Fruit fly (Drosophila melanogaster) whole organism, wandering third instar larva: ENCODE data around the gene Appl.
A peak's percentile ranks its signal among the peaks of the same experiment; 100 is the strongest.

ENCODE experiments used
- Abd-B ChIP-seq: fragments of >200 bp; optimal IDR thresholded peaks from 2 replicates; lab custom pipeline; 2017; ENCODE audit warnings: missing biosample characterization, missing genetic modification characterization
- CG32264 ChIP-seq: fragments of 200-800 bp; sonication (Bioruptor generic); optimal IDR thresholded peaks from 2 replicates; lab custom pipeline; 2016; ENCODE audit warnings: missing biosample characterization, missing genetic modification characterization
- CG9705 ChIP-seq: fragments of 200-800 bp; sonication (Bioruptor generic); optimal IDR thresholded peaks from 2 replicates; lab custom pipeline; 2018; ENCODE audit warnings: missing biosample characterization, mild to moderate bottlenecking, missing genetic modification characterization
- CrebA ChIP-seq: fragments of 200-800 bp; sonication (Bioruptor generic); optimal IDR thresholded peaks from 2 replicates; lab custom pipeline; 2016; ENCODE audit warnings: missing biosample characterization, mild to moderate bottlenecking, missing genetic modification characterization, borderline replicate concordance
- Dfd ChIP-seq: fragments of >200 bp; optimal IDR thresholded peaks from 2 replicates; lab custom pipeline; 2017; ENCODE audit warnings: missing biosample characterization, missing genetic modification characterization
- Dif ChIP-seq: fragments of 200-275, 200-300 bp; sonication (Bioruptor generic); optimal IDR thresholded peaks from 2 replicates; lab custom pipeline; 2018; ENCODE audit warnings: missing biosample characterization, missing genetic modification characterization; ENCODE audit not compliant: partially characterized antibody
- GATAd ChIP-seq: sonication (Bioruptor generic); optimal IDR thresholded peaks from 2 replicates; lab custom pipeline; 2016; ENCODE audit warnings: missing biosample characterization, missing genetic modification characterization
- HLH106 ChIP-seq: fragments of 200-800 bp; optimal IDR thresholded peaks from 3 replicates; lab custom pipeline; 2019; ENCODE audit warnings: missing biosample characterization, mild to moderate bottlenecking, missing genetic modification characterization, moderate library complexity
- Hnf4 ChIP-seq: fragments of 200-800 bp; sonication (Bioruptor generic); optimal IDR thresholded peaks from 2 replicates; lab custom pipeline; 2016; ENCODE audit warnings: missing biosample characterization, mild to moderate bottlenecking, missing genetic modification characterization
- Hr78 ChIP-seq: fragments of >200 bp; optimal IDR thresholded peaks from 2 replicates; lab custom pipeline; 2017; ENCODE audit warnings: missing biosample characterization, missing genetic modification characterization
- Hr83 ChIP-seq: fragments of 200-300 bp; sonication (Bioruptor generic); optimal IDR thresholded peaks from 2 replicates; lab custom pipeline; 2016; ENCODE audit warnings: missing biosample characterization, mild to moderate bottlenecking, missing genetic modification characterization, moderate library complexity; ENCODE audit not compliant: poor library complexity, severe bottlenecking
- Jra ChIP-seq: sonication (Bioruptor generic); optimal IDR thresholded peaks from 2 replicates; lab custom pipeline; 2016; ENCODE audit warnings: missing biosample characterization, missing genetic modification characterization
- Mio ChIP-seq: sonication (Bioruptor generic); optimal IDR thresholded peaks from 2 replicates; lab custom pipeline; 2016; ENCODE audit warnings: missing biosample characterization, missing genetic modification characterization
- Myc ChIP-seq: fragments of >200 bp; optimal IDR thresholded peaks from 2 replicates; lab custom pipeline; 2017
- N ChIP-seq: fragments of >200 bp; optimal IDR thresholded peaks from 2 replicates; lab custom pipeline; 2018; ENCODE audit warnings: missing biosample characterization, missing external identifiers, missing genetic modification characterization
- OdsH ChIP-seq: fragments of 200-800 bp; sonication (Bioruptor generic); optimal IDR thresholded peaks from 2 replicates; lab custom pipeline; 2016; ENCODE audit warnings: missing biosample characterization, mild to moderate bottlenecking, missing genetic modification characterization
- Rel ChIP-seq, 2 experiments: fragments of 200-800 bp; sonication (Bioruptor generic) in 1 of 2; optimal IDR thresholded peaks; 2 replicates in 1 of 2; 3 replicates in 1 of 2; lab custom pipeline; 2016 to 2019; ENCODE audit warnings: mild to moderate bottlenecking in 2 of 2, missing biosample characterization in 2 of 2, missing genetic modification characterization in 2 of 2, moderate library complexity in 1 of 2
- Sp1 ChIP-seq: fragments of 200-800 bp; sonication (Bioruptor generic); optimal IDR thresholded peaks from 3 replicates; lab custom pipeline; 2019; ENCODE audit warnings: missing biosample characterization, mild to moderate bottlenecking, missing genetic modification characterization, moderate library complexity
- Vsx2 ChIP-seq: fragments of 200-300, 225-300 bp; sonication (Bioruptor generic); optimal IDR thresholded peaks from 2 replicates; lab custom pipeline; 2018; ENCODE audit warnings: missing biosample characterization, missing genetic modification characterization; ENCODE audit not compliant: partially characterized antibody
- br ChIP-seq: fragments of 200-800 bp; sonication (Bioruptor generic); optimal IDR thresholded peaks from 2 replicates; lab custom pipeline; 2016; ENCODE audit warnings: missing biosample characterization, missing genetic modification characterization
- brk ChIP-seq: fragments of 200-800 bp; sonication (Bioruptor generic); optimal IDR thresholded peaks from 2 replicates; lab custom pipeline; 2016; ENCODE audit warnings: missing biosample characterization, mild to moderate bottlenecking, missing genetic modification characterization
- dl ChIP-seq, 2 experiments: fragments of 175-275, 200-275 bp in 1 of 2; fragments of 200-275 bp in 1 of 2; sonication (Bioruptor generic); optimal IDR thresholded peaks; lab custom pipeline; 2018; ENCODE audit warnings: mild to moderate bottlenecking in 2 of 2, missing biosample characterization in 2 of 2, missing genetic modification characterization in 2 of 2, moderate library complexity in 2 of 2; ENCODE audit not compliant: partially characterized antibody in 2 of 2, insufficient read depth in 1 of 2
- dmrt93B ChIP-seq: fragments of 200-800 bp; sonication (Bioruptor generic); optimal IDR thresholded peaks from 2 replicates; lab custom pipeline; 2018; ENCODE audit warnings: missing biosample characterization, mild to moderate bottlenecking, missing genetic modification characterization
- dsf ChIP-seq: sonication (Bioruptor generic); optimal IDR thresholded peaks from 2 replicates; lab custom pipeline; 2016; ENCODE audit warnings: missing biosample characterization, missing genetic modification characterization, borderline replicate concordance
- ey ChIP-seq: fragments of 200-800 bp; sonication (Bioruptor generic); optimal IDR thresholded peaks from 2 replicates; lab custom pipeline; 2016; ENCODE audit warnings: missing biosample characterization, missing genetic modification characterization
- foxo ChIP-seq, 2 experiments: fragments of 200-800 bp; sonication (Bioruptor generic); optimal IDR thresholded peaks; 2 replicates in 1 of 2; 3 replicates in 1 of 2; lab custom pipeline; 2016 to 2017; ENCODE audit warnings: missing biosample characterization in 2 of 2, missing genetic modification characterization in 2 of 2
- fru ChIP-seq: fragments of 200-800 bp; sonication (Bioruptor generic); optimal IDR thresholded peaks from 3 replicates; lab custom pipeline; 2016; ENCODE audit warnings: missing biosample characterization, mild to moderate bottlenecking, missing genetic modification characterization
- h ChIP-seq: fragments of 200-800 bp; sonication (Bioruptor generic); optimal IDR thresholded peaks from 3 replicates; lab custom pipeline; 2016; ENCODE audit warnings: missing biosample characterization, mild to moderate bottlenecking, missing genetic modification characterization
- jim ChIP-seq: fragments of 175-275, 200-325 bp; sonication (Bioruptor generic); optimal IDR thresholded peaks from 2 replicates; lab custom pipeline; 2016; ENCODE audit warnings: missing biosample characterization, mild to moderate bottlenecking, missing genetic modification characterization
- lola ChIP-seq: fragments of >200 bp; optimal IDR thresholded peaks from 2 replicates; lab custom pipeline; 2017; ENCODE audit warnings: missing biosample characterization, missing genetic modification characterization
- pan ChIP-seq: fragments of >200 bp; optimal IDR thresholded peaks from 2 replicates; lab custom pipeline; 2017
- psq ChIP-seq: fragments of 200-800 bp; sonication (Bioruptor generic); optimal IDR thresholded peaks from 3 replicates; lab custom pipeline; 2017; ENCODE audit warnings: missing biosample characterization, mild to moderate bottlenecking, missing genetic modification characterization, moderate library complexity
- rgr ChIP-seq: fragments of 200-800 bp; sonication (Bioruptor generic); optimal IDR thresholded peaks from 3 replicates; lab custom pipeline; 2016; ENCODE audit warnings: missing biosample characterization, mild to moderate bottlenecking, missing genetic modification characterization
- sage ChIP-seq: fragments of 200-800 bp; sonication (Bioruptor generic); optimal IDR thresholded peaks from 2 replicates; lab custom pipeline; 2016; ENCODE audit warnings: missing biosample characterization, mild to moderate bottlenecking, missing genetic modification characterization
- sv ChIP-seq: fragments of 200-800 bp; sonication (Bioruptor generic); optimal IDR thresholded peaks from 3 replicates; lab custom pipeline; 2016; ENCODE audit warnings: missing biosample characterization, missing genetic modification characterization
- tai ChIP-seq: sonication (Bioruptor generic); optimal IDR thresholded peaks from 2 replicates; lab custom pipeline; 2016; ENCODE audit warnings: missing biosample characterization, missing genetic modification characterization
- usp ChIP-seq: fragments of >200 bp; optimal IDR thresholded peaks from 2 replicates; lab custom pipeline; 2017; ENCODE audit warnings: missing biosample characterization, missing genetic modification characterization
- woc ChIP-seq: sonication (Bioruptor generic); optimal IDR thresholded peaks from 2 replicates; lab custom pipeline; 2016; ENCODE audit warnings: missing biosample characterization, mild to moderate bottlenecking, missing genetic modification characterization

Appl gene

DNA sequence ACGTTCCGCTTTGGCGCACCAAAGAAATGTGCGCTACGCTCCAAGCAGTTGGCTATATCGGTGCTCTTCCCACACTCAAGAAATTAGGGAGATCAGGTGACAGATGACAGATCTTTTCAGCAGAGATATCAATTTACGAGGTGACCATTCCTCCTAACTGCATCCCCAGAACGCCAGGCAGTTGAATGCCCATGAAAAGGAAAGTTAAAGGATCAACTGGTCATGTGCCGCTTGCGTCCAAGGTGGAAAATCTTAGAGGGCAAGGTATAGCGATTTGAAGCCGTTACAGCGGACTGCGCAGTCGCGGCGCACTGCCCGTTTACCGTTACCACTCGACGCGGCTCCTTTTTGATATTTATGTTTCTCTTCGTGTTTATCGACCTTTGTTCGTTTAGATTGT is 88.3 kb downstream of the Appl start:
- no peak for TF ChIP-seq Dfd (GFP tag; lab: Kevin White, UChicago)
- TF ChIP-seq foxo (GFP tag; optimal IDR thresholded peaks at IDR 0.05; lab: Kevin White, UChicago): peak in 1 of 2 experiments; percentile 1
- peak; percentile 38 for TF ChIP-seq sv (GFP tag; lab: Kevin White, UChicago)

DNA sequence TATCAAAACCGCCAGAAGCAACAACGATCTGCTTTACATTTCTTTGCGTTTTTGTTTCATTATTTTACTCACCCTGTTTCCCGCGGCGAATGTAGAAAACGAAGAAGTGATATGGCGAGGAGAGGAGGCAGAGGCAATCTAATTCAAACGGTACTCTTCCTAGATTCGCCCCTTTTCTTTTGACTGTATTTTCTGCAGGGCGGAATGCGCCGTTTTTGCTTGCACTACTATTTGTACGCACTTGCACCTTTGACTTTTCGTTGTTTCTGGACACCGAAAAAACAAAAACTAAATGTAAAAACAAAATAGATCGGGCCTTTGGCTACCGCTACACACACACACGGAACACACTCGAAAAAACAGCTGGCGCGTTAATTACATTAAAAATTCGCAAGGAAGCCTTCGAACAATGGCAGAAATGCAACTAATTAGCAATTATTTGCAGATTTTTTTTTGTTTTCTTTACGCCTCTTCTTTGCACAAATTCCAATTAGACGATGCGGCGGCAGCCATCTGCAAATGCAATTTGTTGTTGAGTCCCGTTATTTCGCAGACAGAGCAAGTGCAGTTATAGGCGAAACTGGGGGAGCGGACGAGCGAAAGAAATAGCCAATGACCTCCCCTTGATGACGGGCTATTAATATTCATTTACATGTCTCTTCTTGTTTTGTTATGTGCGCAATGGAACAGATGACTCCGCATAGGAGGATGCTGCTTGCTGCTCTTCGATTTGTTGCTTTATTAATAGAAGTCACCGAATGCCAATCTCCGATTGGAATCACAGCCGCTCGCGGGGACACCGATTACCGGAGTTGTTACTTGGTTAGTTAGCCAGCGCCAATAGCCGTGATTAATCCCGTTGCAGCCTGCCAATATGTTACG is 89.2 kb downstream of the Appl start:
- TF ChIP-seq N (GFP tag; lab: Kevin White, UChicago): peak; percentile 11
- TF ChIP-seq tai (GFP tag; lab: Kevin White, UChicago): no peak

DNA sequence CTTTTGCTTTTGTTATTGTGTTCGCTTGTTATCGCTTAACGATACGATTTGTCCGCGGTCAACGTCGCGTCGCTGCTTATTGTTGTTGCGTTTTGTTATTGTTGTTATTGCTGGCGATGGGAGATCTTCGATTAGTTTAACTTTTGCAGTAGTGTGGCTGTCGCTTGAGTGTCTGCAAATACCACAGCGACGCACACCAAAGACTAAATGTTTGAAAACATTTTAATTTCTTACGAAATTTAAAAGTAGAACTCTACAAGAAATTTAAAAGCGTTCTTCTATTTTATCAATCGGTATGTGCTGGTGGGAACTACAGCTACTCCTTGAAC is 89.8 kb downstream of the Appl start, which contains the start of gene spdi:
Gene spdi, minus strand, starts transcription at position 94 of the 329 bp plus-strand sequence.
- TF ChIP-seq Rel (GFP tag; optimal IDR thresholded peaks at IDR 0.05; lab: Kevin White, UChicago): no peak
- TF ChIP-seq Rel (tag; optimal IDR thresholded peaks at IDR 0.05; lab: Kevin White, UChicago): peak; percentile 23
- no peak for TF ChIP-seq usp (GFP tag; lab: Kevin White, UChicago)
- TF ChIP-seq Hnf4: no peak
- TF ChIP-seq Abd-B (GFP tag; lab: Kevin White, UChicago): no peak
- no peak for TF ChIP-seq N (GFP tag; lab: Kevin White, UChicago)
- TF ChIP-seq fru (GFP tag; lab: Kevin White, UChicago): no peak
- peak; percentile 7 for TF ChIP-seq Myc
- TF ChIP-seq sage (GFP tag; lab: Kevin White, UChicago): no peak

DNA sequence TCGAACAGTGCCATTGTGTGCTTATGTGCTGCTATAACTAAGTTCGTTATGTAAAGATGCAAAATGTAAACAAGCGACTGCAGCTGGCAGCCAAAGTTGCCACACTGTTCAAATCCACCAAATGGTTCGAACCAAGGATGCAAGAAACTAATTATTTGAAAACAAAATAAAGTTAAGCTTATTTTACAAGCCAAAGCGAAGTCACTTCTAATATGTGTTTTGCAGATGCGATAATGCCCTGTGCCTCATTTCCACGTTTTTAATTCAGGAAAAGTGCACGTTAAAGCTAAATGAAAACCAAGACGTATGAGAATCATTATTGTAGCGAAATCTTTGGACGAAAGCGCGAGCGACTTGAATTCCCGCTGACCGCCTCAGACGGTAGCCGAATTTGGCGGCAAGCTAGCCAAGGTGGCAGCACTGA is 90.8 kb downstream of the Appl start, which contains the start of the genes CG13365 and Vsp37A:
Gene CG13365, minus strand, starts transcription at position 84 of the 424 bp plus-strand sequence.
Gene Vsp37A, plus strand, starts transcription at position 399 of the 424 bp plus-strand sequence.
- TF ChIP-seq br (GFP tag; lab: Kevin White, UChicago): peak; percentile 42
- peak; percentile 41 for TF ChIP-seq ey
- peak; percentile 62 for TF ChIP-seq Jra (GFP tag; lab: Kevin White, UChicago)
- no peak for TF ChIP-seq N (GFP tag; lab: Kevin White, UChicago)
- TF ChIP-seq Sp1 (GFP tag; lab: Kevin White, UChicago): peak; percentile 58
- no peak for TF ChIP-seq dl (GFP tag; optimal IDR thresholded peaks at IDR 0.05; lab: Kevin White, UChicago; ENCODE audit: insufficient read depth in 1 of 2, partially characterized antibody in 2 of 2)
- no peak for TF ChIP-seq lola (GFP tag; lab: Kevin White, UChicago)
- no peak for TF ChIP-seq brk (GFP tag; lab: Kevin White, UChicago)
- TF ChIP-seq CG32264 (GFP tag; lab: Kevin White, UChicago): no peak
- peak; percentile 15 for TF ChIP-seq psq (GFP tag; lab: Kevin White, UChicago)
- TF ChIP-seq foxo (GFP tag; optimal IDR thresholded peaks at IDR 0.05; lab: Kevin White, UChicago): peak in 1 of 2 experiments; percentile 42
- no peak for TF ChIP-seq CrebA (GFP tag; lab: Kevin White, UChicago)
- no peak for TF ChIP-seq Mio (GFP tag; lab: Kevin White, UChicago)
- TF ChIP-seq HLH106 (tag; lab: Kevin White, UChicago): peak; percentile 60
- TF ChIP-seq h (GFP tag; lab: Kevin White, UChicago): peak; percentile 51
- TF ChIP-seq usp (GFP tag; lab: Kevin White, UChicago): no peak
- no peak for TF ChIP-seq Hnf4
- TF ChIP-seq dmrt93B (GFP tag; lab: Kevin White, UChicago): no peak
- TF ChIP-seq OdsH (GFP tag; lab: Kevin White, UChicago): no peak
- no peak for TF ChIP-seq Dif (GFP tag; lab: Kevin White, UChicago)
- TF ChIP-seq Hr78 (GFP tag; lab: Kevin White, UChicago): no peak
- TF ChIP-seq fru (GFP tag; lab: Kevin White, UChicago): peak; percentile 43
- peak; percentile 68 for TF ChIP-seq GATAd (GFP tag; lab: Kevin White, UChicago)
- TF ChIP-seq Rel (GFP tag; optimal IDR thresholded peaks at IDR 0.05; lab: Kevin White, UChicago): no peak
- peak; percentile 5 for TF ChIP-seq Rel (tag; optimal IDR thresholded peaks at IDR 0.05; lab: Kevin White, UChicago)
- TF ChIP-seq CG9705 (GFP tag; lab: Kevin White, UChicago): peak; percentile 46
- peak; percentile 26 for TF ChIP-seq Hr83
- no peak for TF ChIP-seq jim (GFP tag; lab: Kevin White, UChicago)
- TF ChIP-seq tai (GFP tag; lab: Kevin White, UChicago): no peak
- TF ChIP-seq pan (lab: Kevin White, UChicago): no peak
- TF ChIP-seq Myc: peak; percentile 98
- no peak for TF ChIP-seq Dfd (GFP tag; lab: Kevin White, UChicago)
- TF ChIP-seq rgr (GFP tag; lab: Kevin White, UChicago): no peak
- no peak for TF ChIP-seq Abd-B (GFP tag; lab: Kevin White, UChicago)
- TF ChIP-seq sage (GFP tag; lab: Kevin White, UChicago): no peak
- peak; percentile 3 for TF ChIP-seq dsf (GFP tag; lab: Kevin White, UChicago)
- peak; percentile 84 for TF ChIP-seq woc (GFP tag; lab: Kevin White, UChicago)
- peak; percentile 33 for TF ChIP-seq sv (GFP tag; lab: Kevin White, UChicago)
- no peak for TF ChIP-seq Vsx2
- TF ChIP-seq, all 38 proteins: peak for 17
